Fruit fly (Drosophila melanogaster): ENCODE data around the gene CG1607.
A peak's percentile ranks its signal among the peaks of the same experiment; 100 is the strongest.

Gene CG1607

dm6 chr3R:31381861-31382260 is at the start of gene CG1607:
TSS of gene CG1607 (plus strand) at chr3R:31382109.
- TF ChIP-seq pan (optimal IDR thresholded peaks at IDR 0.05) = no peak
- no peak for TF ChIP-seq CG8478 (optimal IDR thresholded peaks at IDR 0.05)
- TF ChIP-seq Dll (optimal IDR thresholded peaks at IDR 0.05) = peak; percentile 41

dm6 chr3R:31336291-31336690 is 45.6 kb upstream of the CG1607 start:
- TF ChIP-seq EcR (GFP tag; optimal IDR thresholded peaks at IDR 0.05) (no peak), psq (optimal IDR thresholded peaks at IDR 0.05) (no peak), Dll (optimal IDR thresholded peaks at IDR 0.05) (no peak), usp (GFP tag; optimal IDR thresholded peaks at IDR 0.05) (no peak), pan (optimal IDR thresholded peaks at IDR 0.05) (no peak)

dm6 chr3R:31339818-31340217 is 42.1 kb upstream of the CG1607 start:
- no peak for TF ChIP-seq Dll (optimal IDR thresholded peaks at IDR 0.05)
- TF ChIP-seq usp (GFP tag; optimal IDR thresholded peaks at IDR 0.05) = no peak
- no peak for TF ChIP-seq psq (optimal IDR thresholded peaks at IDR 0.05)
- TF ChIP-seq EcR (GFP tag; optimal IDR thresholded peaks at IDR 0.05) = no peak
- TF ChIP-seq CG8478 (optimal IDR thresholded peaks at IDR 0.05) = no peak
- no peak for TF ChIP-seq pan (optimal IDR thresholded peaks at IDR 0.05)

dm6 chr3R:31340769-31341168 is 41.1 kb upstream of the CG1607 start:
- no peak for TF ChIP-seq Dll (optimal IDR thresholded peaks at IDR 0.05)
- no peak for TF ChIP-seq usp (GFP tag; optimal IDR thresholded peaks at IDR 0.05)
- no peak for TF ChIP-seq CG8478 (optimal IDR thresholded peaks at IDR 0.05)
- no peak for TF ChIP-seq pan (optimal IDR thresholded peaks at IDR 0.05)
- no peak for TF ChIP-seq psq (optimal IDR thresholded peaks at IDR 0.05)
- TF ChIP-seq EcR (GFP tag; optimal IDR thresholded peaks at IDR 0.05) = no peak

DNA sequence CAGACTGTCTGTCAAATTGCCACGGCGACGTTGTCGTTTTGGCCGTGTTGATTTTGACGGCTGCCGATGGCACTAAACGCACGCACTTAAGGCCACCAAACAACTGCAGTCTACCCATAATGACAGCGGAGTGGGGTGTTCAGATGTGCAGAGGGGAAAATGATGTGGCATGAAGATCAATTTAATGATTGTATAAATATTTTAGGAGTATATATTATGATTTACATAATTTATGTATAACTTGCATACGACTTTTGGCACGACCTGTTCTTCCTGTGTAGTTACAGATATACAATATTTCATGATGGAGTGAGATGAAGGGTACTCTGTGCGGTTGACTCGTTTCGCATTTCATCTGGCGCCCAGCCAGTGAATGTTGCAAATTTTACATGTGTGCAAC is 39.3 kb upstream of the CG1607 start:
- no peak for TF ChIP-seq psq (optimal IDR thresholded peaks at IDR 0.05)
- TF ChIP-seq pan (optimal IDR thresholded peaks at IDR 0.05) = no peak
- TF ChIP-seq Dll (optimal IDR thresholded peaks at IDR 0.05) = no peak
- TF ChIP-seq usp (GFP tag; optimal IDR thresholded peaks at IDR 0.05) = no peak
- TF ChIP-seq EcR (GFP tag; optimal IDR thresholded peaks at IDR 0.05) = no peak
- no peak for TF ChIP-seq CG8478 (optimal IDR thresholded peaks at IDR 0.05)

DNA sequence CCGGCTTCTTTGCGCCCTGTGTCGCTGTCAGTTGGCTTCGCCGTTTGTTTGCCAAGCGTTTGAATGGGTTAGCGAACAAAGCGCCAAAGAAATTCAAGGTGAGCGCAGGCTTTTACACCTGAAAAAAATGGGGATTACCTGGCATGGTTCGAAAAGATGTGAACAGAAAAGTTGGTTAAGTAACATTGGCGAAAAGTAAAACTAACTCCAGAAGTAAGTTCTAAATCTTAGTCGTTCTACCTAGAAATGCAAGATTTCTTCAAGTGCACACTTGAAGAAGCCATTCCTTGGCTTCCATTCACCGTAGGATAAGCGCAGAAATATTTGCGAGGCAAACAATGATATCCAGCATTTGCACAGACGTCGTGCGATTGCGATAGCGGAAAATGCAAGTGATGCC is 36.3 kb upstream of the CG1607 start:
- TF ChIP-seq psq (optimal IDR thresholded peaks at IDR 0.05) (no peak), CG8478 (optimal IDR thresholded peaks at IDR 0.05) (no peak), EcR (GFP tag; optimal IDR thresholded peaks at IDR 0.05) (no peak), Dll (optimal IDR thresholded peaks at IDR 0.05) (no peak), usp (GFP tag; optimal IDR thresholded peaks at IDR 0.05) (no peak), pan (optimal IDR thresholded peaks at IDR 0.05) (no peak)

DNA sequence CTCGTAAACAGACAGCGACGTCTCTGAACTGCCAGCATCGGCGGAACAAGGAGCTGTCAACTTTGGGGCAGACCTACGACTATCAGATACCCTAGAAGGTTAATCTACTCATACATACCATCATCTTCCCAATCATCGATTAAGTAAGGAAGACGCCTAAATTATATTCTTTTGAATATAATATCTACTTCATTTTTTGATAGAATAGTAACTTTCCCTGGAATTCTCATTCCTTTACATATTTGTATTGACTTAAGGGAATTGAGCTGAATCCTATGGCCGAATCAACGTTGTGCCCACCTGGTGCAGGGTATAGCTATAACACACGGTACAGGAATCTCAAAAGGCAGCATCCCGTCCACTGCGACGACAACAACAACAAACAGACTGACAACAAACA is 35.3 kb upstream of the CG1607 start:
- peak; percentile 53 for TF ChIP-seq pan (optimal IDR thresholded peaks at IDR 0.05)
- TF ChIP-seq Dll (optimal IDR thresholded peaks at IDR 0.05) = no peak

- TF ChIP-seq CG8478 (optimal IDR thresholded peaks at IDR 0.05) = no peak
- no peak for TF ChIP-seq usp (GFP tag; optimal IDR thresholded peaks at IDR 0.05)
- TF ChIP-seq pan (optimal IDR thresholded peaks at IDR 0.05) = no peak
- TF ChIP-seq psq (optimal IDR thresholded peaks at IDR 0.05) = no peak
- no peak for TF ChIP-seq Dll (optimal IDR thresholded peaks at IDR 0.05)
- TF ChIP-seq EcR (GFP tag; optimal IDR thresholded peaks at IDR 0.05) = no peak
These were observed 18.3 kb upstream of the CG1607 start for dm6 chr3R:31363615-31364014.

- TF ChIP-seq pan (optimal IDR thresholded peaks at IDR 0.05) = no peak
- no peak for TF ChIP-seq Dll (optimal IDR thresholded peaks at IDR 0.05)
- no peak for TF ChIP-seq CG8478 (optimal IDR thresholded peaks at IDR 0.05)
- TF ChIP-seq usp (GFP tag; optimal IDR thresholded peaks at IDR 0.05) = no peak
- no peak for TF ChIP-seq psq (optimal IDR thresholded peaks at IDR 0.05)
- TF ChIP-seq EcR (GFP tag; optimal IDR thresholded peaks at IDR 0.05) = no peak
These were observed 12.9 kb upstream of the CG1607 start for dm6 chr3R:31369054-31369453.

- TF ChIP-seq pan (optimal IDR thresholded peaks at IDR 0.05) (no peak), Dll (optimal IDR thresholded peaks at IDR 0.05) (no peak), psq (optimal IDR thresholded peaks at IDR 0.05) (no peak), CG8478 (optimal IDR thresholded peaks at IDR 0.05) (no peak), EcR (GFP tag; optimal IDR thresholded peaks at IDR 0.05) (no peak), usp (GFP tag; optimal IDR thresholded peaks at IDR 0.05) (no peak)
These were observed 11.7 kb upstream of the CG1607 start for dm6 chr3R:31370204-31370603.

DNA sequence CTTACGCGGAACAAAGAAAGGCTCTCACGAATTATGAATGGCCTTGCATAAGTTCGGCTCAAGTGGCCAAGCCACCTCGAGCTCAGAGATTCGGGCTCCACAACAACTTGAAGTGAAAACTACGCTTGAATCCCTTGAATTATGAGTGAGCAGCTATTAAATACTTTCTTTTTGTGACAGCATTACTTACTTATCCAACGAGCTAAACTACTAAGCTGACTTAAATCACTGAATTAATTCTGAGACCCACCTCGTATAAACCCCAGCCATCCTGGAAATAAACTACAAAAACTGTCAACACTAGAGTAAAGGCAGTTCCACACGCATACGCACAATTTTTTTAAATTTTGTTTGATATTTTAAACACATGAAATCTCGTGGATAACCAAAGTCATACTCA is 9.8 kb upstream of the CG1607 start, which contains the start of gene gskt:
Gene gskt (plus strand): TSS at position 301 of the 400 bp plus-strand sequence.
- no peak for TF ChIP-seq CG8478 (optimal IDR thresholded peaks at IDR 0.05)
- TF ChIP-seq Dll (optimal IDR thresholded peaks at IDR 0.05) = no peak
- TF ChIP-seq EcR (GFP tag; optimal IDR thresholded peaks at IDR 0.05) = no peak
- TF ChIP-seq usp (GFP tag; optimal IDR thresholded peaks at IDR 0.05) = no peak
- no peak for TF ChIP-seq pan (optimal IDR thresholded peaks at IDR 0.05)
- no peak for TF ChIP-seq psq (optimal IDR thresholded peaks at IDR 0.05)

dm6 chr3R:31380489-31380888 is 1.4 kb upstream of the CG1607 start:
- no peak for TF ChIP-seq usp (GFP tag; optimal IDR thresholded peaks at IDR 0.05)
- TF ChIP-seq psq (optimal IDR thresholded peaks at IDR 0.05) = no peak
- TF ChIP-seq pan (optimal IDR thresholded peaks at IDR 0.05) = no peak
- TF ChIP-seq Dll (optimal IDR thresholded peaks at IDR 0.05) = no peak
- TF ChIP-seq EcR (GFP tag; optimal IDR thresholded peaks at IDR 0.05) = no peak
- no peak for TF ChIP-seq CG8478 (optimal IDR thresholded peaks at IDR 0.05)

- TF ChIP-seq EcR (GFP tag; optimal IDR thresholded peaks at IDR 0.05) (no peak), psq (optimal IDR thresholded peaks at IDR 0.05) (no peak), CG8478 (optimal IDR thresholded peaks at IDR 0.05) (no peak), pan (optimal IDR thresholded peaks at IDR 0.05) (peak; percentile 88), Dll (optimal IDR thresholded peaks at IDR 0.05) (no peak)
These were observed 657 bp upstream of the CG1607 start for dm6 chr3R:31381216-31381688.

All from whole organism.